Fruit fly (Drosophila melanogaster): ENCODE measurements around the gene CG8664.
A peak's percentile ranks its signal among the peaks of the same experiment; 100 is the strongest.

Gene CG8664

DNA sequence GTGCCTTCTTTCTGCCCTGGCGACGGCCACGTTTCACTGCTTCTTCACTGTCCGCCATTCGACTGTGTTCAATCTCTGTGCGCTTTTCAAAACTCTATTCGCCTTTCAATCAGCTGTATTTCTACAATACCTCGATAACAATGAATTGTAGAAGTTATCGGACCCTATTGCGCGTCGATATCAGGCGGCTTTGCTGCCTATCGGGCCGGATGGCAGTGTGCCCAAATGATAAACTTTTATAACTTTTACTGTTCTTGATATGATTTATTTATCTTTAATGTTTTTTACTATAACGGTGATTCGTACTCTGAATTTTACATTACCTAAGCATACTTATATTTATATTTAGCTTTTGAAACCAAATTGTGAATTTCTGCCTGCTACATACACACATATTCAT, 37.7 kb downstream of the CG8664 start, which contains the start of gene CG8915:
Gene CG8915 (minus strand): TSS at position 148 of the 400 bp plus-strand sequence.
- TF ChIP-seq CG3065 (GFP tag; optimal IDR thresholded peaks at IDR 0.05) (no peak), HLH4C (GFP tag; IDR thresholded peaks at IDR 0.05; ENCODE audit: partially characterized antibody) (peak; percentile 74), Hmr (GFP tag; optimal IDR thresholded peaks at IDR 0.05) (no peak), Ada2b (GFP tag; IDR thresholded peaks at IDR 0.05) (no peak), z (GFP tag; IDR thresholded peaks at IDR 0.05) (no peak), Mrtf (GFP tag; IDR thresholded peaks at IDR 0.05) (no peak), CG30403 (GFP tag; optimal IDR thresholded peaks at IDR 0.05) (no peak), Hr78 (GFP tag; optimal IDR thresholded peaks at IDR 0.05) (no peak), HmgD (GFP tag; optimal IDR thresholded peaks at IDR 0.05) (no peak), lab (GFP tag; optimal IDR thresholded peaks at IDR 0.05) (no peak), unc-4 (GFP tag; IDR thresholded peaks at IDR 0.05; ENCODE audit: partially characterized antibody) (peak; percentile 55), NFAT (GFP tag; IDR thresholded peaks at IDR 0.05) (no peak), CG15696 (tag; optimal IDR thresholded peaks at IDR 0.05) (no peak), Fer1 (GFP tag; optimal IDR thresholded peaks at IDR 0.05) (no peak), CoRest (tag; optimal IDR thresholded peaks at IDR 0.05) (peak; percentile 21), E2f2 (GFP tag; IDR thresholded peaks at IDR 0.05) (peak; percentile 34; the same call in 1 of the 2 replicates), maf-S (GFP tag; optimal IDR thresholded peaks at IDR 0.05) (no peak), ac (GFP tag; optimal IDR thresholded peaks at IDR 0.05) (no peak), insv (GFP tag; optimal IDR thresholded peaks at IDR 0.05) (no peak), Lpt (GFP tag; optimal IDR thresholded peaks at IDR 0.05) (no peak), Doc2 (GFP tag; IDR thresholded peaks at IDR 0.05) (no peak), bcd (GFP tag; optimal IDR thresholded peaks at IDR 0.05) (no peak), ind (GFP tag; optimal IDR thresholded peaks at IDR 0.05) (no peak), CG11695 (GFP tag; IDR thresholded peaks at IDR 0.05) (no peak), salm (tag; optimal IDR thresholded peaks at IDR 0.05) (no peak), phol (tag; optimal IDR thresholded peaks at IDR 0.05) (peak; percentile 18), CG4360 (GFP tag; IDR thresholded peaks at IDR 0.05) (no peak), Sry-β (GFP tag; optimal IDR thresholded peaks at IDR 0.05) (no peak), trem (tag; optimal IDR thresholded peaks at IDR 0.05) (peak; percentile 22), CG18619 (GFP tag; optimal IDR thresholded peaks at IDR 0.05) (no peak), tup (GFP tag; optimal IDR thresholded peaks at IDR 0.05) (no peak), CG16815 (GFP tag; optimal IDR thresholded peaks at IDR 0.05) (no peak), Vsx1 (GFP tag; optimal IDR thresholded peaks at IDR 0.05) (no peak), p53 (GFP tag; optimal IDR thresholded peaks at IDR 0.05) (no peak), Ets97D (GFP tag; optimal IDR thresholded peaks at IDR 0.05) (peak; percentile 9), CG5953 (GFP tag; IDR thresholded peaks at IDR 0.05) (no peak), CG1233 (GFP tag; optimal IDR thresholded peaks at IDR 0.05) (no peak), ro (GFP tag; IDR thresholded peaks at IDR 0.05) (no peak), ham (GFP tag; IDR thresholded peaks at IDR 0.05) (no peak), MTF-1 (GFP tag; optimal IDR thresholded peaks at IDR 0.05; ENCODE audit: borderline replicate concordance) (no peak), inv (GFP tag; IDR thresholded peaks at IDR 0.05; ENCODE audit: partially characterized antibody) (no peak), CG12744 (GFP tag; optimal IDR thresholded peaks at IDR 0.05) (no peak), nerfin-1 (tag; optimal IDR thresholded peaks at IDR 0.05) (no peak), sqz (GFP tag; optimal IDR thresholded peaks at IDR 0.05) (no peak), CG13894 (tag; optimal IDR thresholded peaks at IDR 0.05) (no peak), CG32772 (GFP tag; IDR thresholded peaks at IDR 0.05) (no peak), bsh (GFP tag; optimal IDR thresholded peaks at IDR 0.05) (no peak), CG3726 (GFP tag; IDR thresholded peaks at IDR 0.05) (no peak), CHES-1-like (GFP tag; optimal IDR thresholded peaks at IDR 0.05) (no peak), BEAF-32 (GFP tag; optimal IDR thresholded peaks at IDR 0.05) (peak; percentile 46), CG1602 (GFP tag; optimal IDR thresholded peaks at IDR 0.05) (no peak)
